Fruit fly (Drosophila melanogaster): Measurements from ENCODE around the gene Rcc1.

The Rcc1 gene

DNA sequence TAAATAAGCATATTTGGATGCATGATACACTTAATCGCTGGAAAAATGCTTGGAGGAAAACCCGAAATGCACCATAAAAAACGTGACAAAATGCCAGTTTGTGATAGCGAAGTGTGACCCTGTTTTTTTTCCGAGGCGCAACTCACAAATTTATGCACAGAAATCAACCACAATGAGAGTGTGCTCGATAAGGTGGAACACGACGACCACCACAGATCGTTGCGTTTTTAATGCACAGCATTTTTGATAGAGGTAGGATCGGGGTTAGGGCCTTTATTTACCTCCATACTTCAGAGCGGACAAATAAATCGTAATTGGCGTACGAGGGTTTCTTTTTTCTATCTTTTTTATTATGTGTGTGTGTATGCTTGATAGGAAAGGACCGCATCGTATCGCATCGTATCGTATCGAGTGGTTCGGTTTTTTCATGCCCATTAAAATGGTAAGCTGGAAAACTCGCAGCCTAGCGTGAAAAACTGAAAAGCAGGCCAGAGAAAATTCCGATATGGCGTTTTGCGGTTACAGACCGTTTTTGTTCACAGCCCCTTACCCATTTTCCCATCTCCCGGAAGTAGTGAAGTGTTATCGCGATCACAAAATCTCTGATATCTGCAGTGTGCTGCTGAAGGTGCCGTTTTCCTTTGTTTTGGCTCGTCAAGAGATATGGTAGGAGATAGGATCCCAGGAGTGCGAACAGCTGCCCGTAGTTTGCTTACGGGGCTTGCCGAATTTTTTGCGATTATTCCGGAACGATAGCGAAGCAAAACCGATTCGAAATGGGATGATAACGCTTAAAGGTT lies 48.2 kb upstream of the Rcc1 start:
- no peak for TF ChIP-seq Sox100B (GFP tag; optimal IDR thresholded peaks at IDR 0.05)
- no peak for TF ChIP-seq CG4282 (GFP tag; optimal IDR thresholded peaks at IDR 0.05)
- TF ChIP-seq CG8359 (GFP tag; optimal IDR thresholded peaks at IDR 0.05; ENCODE audit: borderline replicate concordance): no peak
- no peak for TF ChIP-seq CG43689 (GFP tag; IDR thresholded peaks at IDR 0.05)
- peak; percentile 27 for TF ChIP-seq stwl (tag; optimal IDR thresholded peaks at IDR 0.05)
- 0 out of 3 replicates have a peak, but pooled peaks have one; percentile 13 for TF ChIP-seq CG17361 (GFP tag; IDR thresholded peaks at IDR 0.05)
- peak; percentile 55; the same call in 1 of the 2 replicates for TF ChIP-seq vvl (GFP tag; IDR thresholded peaks at IDR 0.05)
- peak; percentile 37 for TF ChIP-seq CG9437 (GFP tag; optimal IDR thresholded peaks at IDR 0.05)
- TF ChIP-seq abd-A (tag; optimal IDR thresholded peaks at IDR 0.05): peak; percentile 25
- TF ChIP-seq CG3847 (GFP tag; IDR thresholded peaks at IDR 0.05): no peak
- no peak for TF ChIP-seq grau (tag; optimal IDR thresholded peaks at IDR 0.05)
- peak; percentile 12 for TF ChIP-seq Med (GFP tag)
- peak; percentile 7 for TF ChIP-seq sens (GFP tag)
- TF ChIP-seq CG7357 (GFP tag; IDR thresholded peaks at IDR 0.05): no peak
- TF ChIP-seq CHES-1-like (GFP tag; optimal IDR thresholded peaks at IDR 0.05): no peak
- TF ChIP-seq CG11723 (GFP tag; optimal IDR thresholded peaks at IDR 0.05): no peak
- no peak for TF ChIP-seq yki (optimal IDR thresholded peaks at IDR 0.05)
- TF ChIP-seq nerfin-1 (tag; optimal IDR thresholded peaks at IDR 0.05): peak; percentile 22
- no peak for TF ChIP-seq CG4424 (GFP tag; optimal IDR thresholded peaks at IDR 0.05)
- TF ChIP-seq aop (GFP tag; IDR thresholded peaks at IDR 0.05): peak; percentile 36; the same call in 1 of the 2 replicates
- no peak for TF ChIP-seq CG12391 (tag; optimal IDR thresholded peaks at IDR 0.05)
- TF ChIP-seq kni (GFP tag; optimal IDR thresholded peaks at IDR 0.05): peak; percentile 60
- TF ChIP-seq CG13624 (GFP tag; optimal IDR thresholded peaks at IDR 0.05): no peak
- no peak for TF ChIP-seq z (GFP tag; IDR thresholded peaks at IDR 0.05)
- no peak for TF ChIP-seq CG7556 (GFP tag; optimal IDR thresholded peaks at IDR 0.05)
- no peak for TF ChIP-seq Deaf1 (tag; optimal IDR thresholded peaks at IDR 0.05)
- no peak for TF ChIP-seq CG14860 (GFP tag; IDR thresholded peaks at IDR 0.05; ENCODE audit: partially characterized antibody)
- no peak for TF ChIP-seq CG12299 (tag; optimal IDR thresholded peaks at IDR 0.05)
- no peak for TF ChIP-seq CG34224 (GFP tag; IDR thresholded peaks at IDR 0.05; ENCODE audit: partially characterized antibody)
- peak in 1 of 2 experiments; percentile 18 for TF ChIP-seq tll (GFP tag; optimal IDR thresholded peaks at IDR 0.05)
- no peak for TF ChIP-seq knrl (GFP tag; IDR thresholded peaks at IDR 0.05; ENCODE audit: partially characterized antibody)
- no peak for TF ChIP-seq CG11247 (GFP tag; IDR thresholded peaks at IDR 0.05)
- no peak for TF ChIP-seq shn (GFP tag; optimal IDR thresholded peaks at IDR 0.05)
- no peak for TF ChIP-seq Ssrp (tag; optimal IDR thresholded peaks at IDR 0.05)
- no peak for TF ChIP-seq fu2 (GFP tag; optimal IDR thresholded peaks at IDR 0.05)
- no peak for TF ChIP-seq Tbp (GFP tag; optimal IDR thresholded peaks at IDR 0.05)
- TF ChIP-seq BtbVII (GFP tag; optimal IDR thresholded peaks at IDR 0.05): no peak
- TF ChIP-seq CG10321 (GFP tag; IDR thresholded peaks at IDR 0.05): no peak
- TF ChIP-seq eve (GFP tag; optimal IDR thresholded peaks at IDR 0.05): peak in 1 of 2 experiments; percentile 21
- TF ChIP-seq CG2199 (GFP tag; IDR thresholded peaks at IDR 0.05): peak; percentile 67; the same call in 2 of the 3 replicates
- TF ChIP-seq CG17912 (GFP tag; optimal IDR thresholded peaks at IDR 0.05): no peak
- no peak for TF ChIP-seq bsh (GFP tag; optimal IDR thresholded peaks at IDR 0.05)
- peak; percentile 48 for TF ChIP-seq CG14710 (tag; optimal IDR thresholded peaks at IDR 0.05)
- TF ChIP-seq Dll (GFP tag; IDR thresholded peaks at IDR 0.05; ENCODE audit: partially characterized antibody): 0 out of 4 replicates have a peak, but pooled peaks have one; percentile 12
- peak; percentile 86 for TF ChIP-seq sqz (GFP tag; optimal IDR thresholded peaks at IDR 0.05)
- TF ChIP-seq gfzf (GFP tag; optimal IDR thresholded peaks at IDR 0.05): peak; percentile 13
- TF ChIP-seq cas (GFP tag; IDR thresholded peaks at IDR 0.05): no peak
- peak; percentile 72 for TF ChIP-seq gsb-n (tag; optimal IDR thresholded peaks at IDR 0.05)
- peak; percentile 94 for TF ChIP-seq grn (GFP tag; optimal IDR thresholded peaks at IDR 0.05)

Data from whole organism, embryonic.